Worm (Caenorhabditis elegans) whole organism, L4 larva: ENCODE data around the gene Y22D7AR.14.

Experiments used
- D1046.2 ChIP-seq: fragments of 200-800 bp; sonication (Bioruptor generic); IDR thresholded peaks from 2 replicates; pipeline ENCODE4 v1.3.6; 2022; ENCODE audit warnings: missing genetic modification characterization, missing compliant biosample characterization
- F37D6.2 ChIP-seq: sonication (generic microtip); optimal IDR thresholded peaks from 2 replicates; lab custom pipeline; 2016; ENCODE audit warnings: mild to moderate bottlenecking, missing genetic modification characterization, missing compliant biosample characterization
- F44E2.7 ChIP-seq: fragments of 200-800 bp; sonication (Bioruptor generic); IDR thresholded peaks from 2 replicates; pipeline ENCODE4 v2.1.2; 2022; ENCODE audit warnings: missing genetic modification characterization, missing compliant biosample characterization
- Y48G9A.11 ChIP-seq: fragments of 200-800 bp; sonication (Bioruptor generic); IDR thresholded peaks from 2 replicates; pipeline ENCODE4 v1.3.6; 2022; ENCODE audit warnings: missing genetic modification reagents, missing genetic modification characterization, missing compliant biosample characterization
- Y5F2A.4 ChIP-seq: fragments of 200-800 bp; sonication (Bioruptor generic); optimal IDR thresholded peaks from 2 replicates; lab custom pipeline; 2018; ENCODE audit warnings: mild to moderate bottlenecking, missing genetic modification characterization, missing compliant biosample characterization
- Y75B8A.6 ChIP-seq: fragments of 200-800 bp; sonication (Bioruptor generic); IDR thresholded peaks from 2 replicates; pipeline ENCODE4 v1.3.6; 2022; ENCODE audit warnings: missing genetic modification reagents, missing genetic modification characterization, missing compliant biosample characterization
- ZK546.5 ChIP-seq, 2 experiments: sonication (generic microtip); optimal IDR thresholded peaks; 2 replicates each; lab custom pipeline; 2017; ENCODE audit warnings: missing biosample characterization in 2 of 2, missing genetic modification characterization in 2 of 2
- aly-2 ChIP-seq: sonication (generic microtip); optimal IDR thresholded peaks from 2 replicates; lab custom pipeline; 2018; ENCODE audit warnings: missing biosample characterization, missing genetic modification characterization
- arid-1 ChIP-seq: fragments of 200-800 bp; sonication (Bioruptor generic); conservative IDR thresholded peaks from 2 replicates; pipeline ENCODE4 v1.3.6; 2022; ENCODE audit warnings: missing genetic modification reagents, missing genetic modification characterization, missing compliant biosample characterization
- attf-4 ChIP-seq: sonication (generic microtip); optimal IDR thresholded peaks from 3 replicates; lab custom pipeline; 2017; ENCODE audit warnings: missing biosample characterization, missing genetic modification characterization
- ceh-28 ChIP-seq: fragments of 150-350 bp; optimal IDR thresholded peaks from 2 replicates; lab custom pipeline; 2014; ENCODE audit warnings: missing biosample characterization, missing genetic modification reagents, missing genetic modification characterization
- cey-2 ChIP-seq: sonication (generic microtip); optimal IDR thresholded peaks from 3 replicates; lab custom pipeline; 2017; ENCODE audit warnings: missing genetic modification characterization, mild to moderate bottlenecking, missing compliant biosample characterization, antibody characterized with exemption, borderline replicate concordance; ENCODE audit not compliant: insufficient read depth
- dmd-9 ChIP-seq: fragments of 200-800 bp; sonication (Bioruptor generic); IDR thresholded peaks from 2 replicates; pipeline ENCODE4 v1.3.6; 2022; ENCODE audit warnings: missing genetic modification reagents, missing genetic modification characterization, missing compliant biosample characterization
- egl-43 ChIP-seq: fragments of 200-800 bp; sonication (Bioruptor generic); IDR thresholded peaks from 2 replicates; pipeline ENCODE4 v1.3.6; 2022; ENCODE audit warnings: missing genetic modification reagents, missing genetic modification characterization, missing compliant biosample characterization
- hlh-30 ChIP-seq: sonication (generic microtip); optimal IDR thresholded peaks from 2 replicates; lab custom pipeline; 2017; ENCODE audit warnings: antibody characterized with exemption, mild to moderate bottlenecking, missing genetic modification characterization, missing compliant biosample characterization; ENCODE audit not compliant: insufficient read depth
- madf-5 ChIP-seq, 2 experiments: fragments of 200-800 bp; sonication (Bioruptor generic); IDR thresholded peaks; 2 replicates each; pipeline ENCODE4 v1.3.6; 2022; ENCODE audit warnings: missing compliant biosample characterization in 2 of 2, missing genetic modification characterization in 2 of 2
- mdt-29 ChIP-seq: fragments of 200-800 bp; sonication (Bioruptor generic); IDR thresholded peaks from 2 replicates; pipeline ENCODE4 v1.3.6; 2022; ENCODE audit warnings: missing genetic modification reagents, missing genetic modification characterization, missing compliant biosample characterization
- mep-1 ChIP-seq: fragments of 150-350 bp; sonication (generic microtip); optimal IDR thresholded peaks from 3 replicates; lab custom pipeline; 2014; ENCODE audit warnings: missing biosample characterization, missing genetic modification characterization
- mes-2 ChIP-seq: sonication (generic microtip); optimal IDR thresholded peaks from 2 replicates; lab custom pipeline; 2016; ENCODE audit warnings: missing genotype, mild to moderate bottlenecking, missing genetic modification characterization, missing compliant biosample characterization; ENCODE audit not compliant: poor library complexity, severe bottlenecking
- nhr-102 ChIP-seq: sonication (generic microtip); optimal IDR thresholded peaks from 2 replicates; lab custom pipeline; 2016; ENCODE audit warnings: mild to moderate bottlenecking, missing genetic modification characterization, moderate library complexity, missing compliant biosample characterization
- nhr-11 ChIP-seq: fragments of 150-350 bp; optimal IDR thresholded peaks from 2 replicates; lab custom pipeline; 2014; ENCODE audit warnings: missing biosample characterization, missing genetic modification characterization
- nhr-77 ChIP-seq: fragments of 150-350 bp; optimal IDR thresholded peaks from 2 replicates; lab custom pipeline; 2014; ENCODE audit warnings: missing biosample characterization, missing genetic modification characterization
- pha-4 ChIP-seq, 2 experiments: fragments of 150-350 bp in 1 of 2; fragments of 200-800 bp in 1 of 2; sonication (Bioruptor generic) in 1 of 2; IDR thresholded peaks in 1 of 2; optimal IDR thresholded peaks in 1 of 2; 2 replicates each; pipeline versions ENCODE4 v1.3.6 to Lab custom; 2014 to 2022; ENCODE audit warnings: missing genetic modification characterization in 2 of 2, missing genetic modification reagents in 2 of 2, missing biosample characterization in 1 of 2, missing compliant biosample characterization in 1 of 2
- rbr-2 ChIP-seq: sonication (generic microtip); optimal IDR thresholded peaks from 2 replicates; lab custom pipeline; 2016; ENCODE audit warnings: missing genotype, missing genetic modification characterization, missing compliant biosample characterization
- set-16 ChIP-seq: fragments of 200-800 bp; sonication (Bioruptor generic); IDR thresholded peaks from 2 replicates; pipeline ENCODE4 v1.3.6; 2022; ENCODE audit warnings: missing genetic modification reagents, missing genetic modification characterization, missing compliant biosample characterization
- snpc-1.2 ChIP-seq: fragments of 200-800 bp; sonication (Bioruptor generic); IDR thresholded peaks from 2 replicates; pipeline ENCODE4 v1.3.6; 2022; ENCODE audit warnings: missing genetic modification reagents, missing genetic modification characterization, missing compliant biosample characterization
- snpc-4 ChIP-seq: fragments of 150-350 bp; optimal IDR thresholded peaks from 2 replicates; lab custom pipeline; 2014; ENCODE audit warnings: missing biosample characterization, missing genetic modification characterization
- unc-62 ChIP-seq, 3 experiments: fragments of 150-350 bp in 1 of 3; sonication (generic microtip); optimal IDR thresholded peaks in 2 of 3; peaks in 1 of 3; 1 replicate in 1 of 3; 2 replicates in 2 of 3; lab custom pipeline; 2014 to 2017; ENCODE audit warnings: missing biosample characterization in 3 of 3, missing genetic modification characterization in 3 of 3, missing genetic modification reagents in 3 of 3, missing genotype in 1 of 3
- vab-7 ChIP-seq: fragments of 200-800 bp; sonication (Bioruptor generic); IDR thresholded peaks from 2 replicates; pipeline ENCODE4 v1.3.6; 2022; ENCODE audit warnings: missing genetic modification reagents, missing genetic modification characterization, missing compliant biosample characterization

The Y22D7AR.14 gene

ce11 chrIII:1668519-1668918 is 21.3 kb downstream of the Y22D7AR.14 start, which contains the start of gene glb-30:
glb-30 (minus strand) TSS chrIII:1668619.
- no peak for TF ChIP-seq unc-62 (GFP tag; optimal IDR thresholded peaks at IDR 0.05 in 1 of 2; lab: Kevin White, UChicago)
- no peak for TF ChIP-seq unc-62 (tag; optimal IDR thresholded peaks at IDR 0.05; lab: Kevin White, UChicago)
- no peak for TF ChIP-seq F44E2.7 (GFP tag; lab: Robert Waterston, UW)
- TF ChIP-seq snpc-4, result no peak
- TF ChIP-seq attf-4 (tag; lab: Kevin White, UChicago), result no peak
- no peak for TF ChIP-seq nhr-11
- no peak for TF ChIP-seq nhr-77 (tag; lab: Kevin White, UChicago)
- no peak for TF ChIP-seq Y5F2A.4 (GFP tag; lab: Kevin White, UChicago)
- TF ChIP-seq mes-2 (tag; lab: Kevin White, UChicago), result no peak
- no peak for TF ChIP-seq dmd-9 (GFP tag; lab: Robert Waterston, UW)

DNA sequence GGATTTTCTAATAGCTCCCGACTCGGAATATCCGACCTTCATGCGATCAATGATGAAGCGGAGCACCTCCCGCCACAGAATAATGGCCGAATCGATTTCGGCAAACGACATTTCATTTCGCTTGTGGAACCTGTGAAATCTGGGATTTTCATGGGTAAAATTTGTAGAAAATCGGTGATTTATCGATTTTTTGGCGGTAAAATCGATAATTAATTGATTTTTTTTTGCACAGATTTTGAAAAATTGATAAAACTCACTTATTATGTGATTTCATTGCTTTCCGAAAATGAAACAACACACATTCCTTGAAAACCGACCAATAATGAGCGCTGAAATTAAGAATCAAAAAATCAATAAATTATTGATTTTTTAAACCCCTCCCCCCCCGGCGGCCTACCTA is 22.9 kb downstream of the Y22D7AR.14 start:
- TF ChIP-seq mdt-29 (GFP tag; lab: Robert Waterston, UW), result no peak
- TF ChIP-seq hlh-30, result no peak
- TF ChIP-seq nhr-102 (tag; lab: Kevin White, UChicago), result no peak
- TF ChIP-seq Y48G9A.11 (GFP tag; lab: Robert Waterston, UW), result no peak
- TF ChIP-seq snpc-1.2 (GFP tag; lab: Robert Waterston, UW), result no peak
- TF ChIP-seq ceh-28 (tag; lab: Kevin White, UChicago), result peak; percentile 81
- 0 out of 4 replicates have a peak, but pooled peaks of 1 of the 2 experiments have one; percentile 22 for TF ChIP-seq madf-5 (GFP tag; IDR thresholded peaks at IDR 0.05; lab: Robert Waterston, UW)
- TF ChIP-seq rbr-2, result no peak

DNA sequence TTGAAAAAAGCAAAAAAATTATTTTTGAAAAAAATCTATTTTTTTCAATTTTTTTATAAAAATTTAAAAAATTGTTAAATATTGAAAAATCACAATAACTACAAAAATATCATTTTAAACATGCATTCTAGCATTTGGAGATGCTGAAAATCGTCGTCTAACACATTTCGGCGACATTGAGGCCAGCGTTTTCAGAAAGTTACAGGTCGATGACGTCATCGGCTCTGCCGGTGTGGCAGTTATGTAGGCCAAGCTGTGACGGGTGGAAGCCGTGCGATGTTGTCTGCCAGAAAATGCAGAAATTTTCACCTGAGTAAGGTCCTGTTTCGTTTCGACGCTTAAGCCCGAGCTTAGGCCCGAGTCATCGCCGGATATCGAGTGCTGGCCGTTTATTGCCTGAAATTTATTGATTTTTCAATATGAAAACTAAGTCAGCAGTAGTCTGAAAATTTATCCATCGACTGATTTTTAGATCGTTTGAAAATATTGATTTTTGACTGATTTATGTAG is 24.0 kb downstream of the Y22D7AR.14 start, which contains the start of gene Y22D7AR.3:
TSS of gene Y22D7AR.3 (minus strand) at position 51 of the 510 bp plus-strand sequence.
- TF ChIP-seq unc-62 (GFP tag; optimal IDR thresholded peaks at IDR 0.05 in 1 of 2; lab: Kevin White, UChicago) (peak in 1 of 2 experiments; percentile 95), unc-62 (tag; optimal IDR thresholded peaks at IDR 0.05; lab: Kevin White, UChicago) (no peak), egl-43 (GFP tag; lab: Robert Waterston, UW) (0 out of 2 replicates have a peak, but pooled peaks have one; percentile 9), Y75B8A.6 (no peak)

ce11 chrIII:1665373-1665772 is 24.5 kb downstream of the Y22D7AR.14 start:
- TF ChIP-seq D1046.2 (GFP tag; lab: Robert Waterston, UW) (no peak), ceh-28 (tag; lab: Kevin White, UChicago) (peak; percentile 75), pha-4 (GFP tag; IDR thresholded peaks at IDR 0.05; lab: Robert Waterston, UW) (no peak), pha-4 (tag; optimal IDR thresholded peaks at IDR 0.05; lab: Kevin White, UChicago) (no peak)

- TF ChIP-seq cey-2 (tag; lab: Kevin White, UChicago) (no peak), aly-2 (tag; lab: Kevin White, UChicago) (no peak), vab-7 (GFP tag; lab: Robert Waterston, UW) (peak; percentile 53; the same call in 1 of the 2 replicates), rbr-2 (no peak), mep-1 (no peak), F37D6.2 (tag; lab: Kevin White, UChicago) (no peak), ZK546.5 (tag; optimal IDR thresholded peaks at IDR 0.05; lab: Kevin White, UChicago) (no peak), arid-1 (no peak), set-16 (GFP tag; lab: Robert Waterston, UW) (peak; percentile 86), egl-43 (GFP tag; lab: Robert Waterston, UW) (0 out of 2 replicates have a peak, but pooled peaks have one; percentile 50)
These were observed 25.0 kb downstream of the Y22D7AR.14 start, which contains the start of gene Y22D7AL.16 for ce11 chrIII:1664761-1665266. Y22D7AL.16 (minus strand) TSS chrIII:1665216.
